Worm (Caenorhabditis elegans): ENCODE measurements around the gene irld-52.

irld-52 gene

DNA sequence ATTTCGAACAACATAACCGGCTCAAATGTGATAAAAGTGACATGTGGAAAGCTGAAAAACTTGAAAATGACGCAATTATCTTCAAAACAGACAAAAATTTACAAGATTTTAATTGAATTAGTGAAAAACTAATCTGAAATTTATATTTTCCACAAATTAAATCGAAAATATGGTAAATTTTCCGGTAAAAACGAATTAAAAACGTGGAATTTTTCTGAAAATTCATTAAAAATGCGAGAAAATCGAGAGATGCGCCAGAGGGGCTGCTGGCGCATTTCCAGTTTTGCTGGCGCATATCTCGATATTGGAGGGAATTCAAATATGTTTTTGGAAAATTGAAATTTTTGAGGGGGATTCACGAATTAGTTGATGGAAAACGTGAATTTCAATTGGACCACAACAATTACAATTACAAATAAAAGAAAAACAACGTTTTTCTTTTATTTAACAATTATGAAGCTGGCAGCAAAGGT lies 13.3 kb upstream of the irld-52 start, which contains the start of the genes haf-3 and F57A10.2 (continued):
- peak; percentile 85 for TF ChIP-seq mab-9 (GFP tag; IDR thresholded peaks at IDR 0.05)
- peak; percentile 92 for TF ChIP-seq unc-86 (tag; optimal IDR thresholded peaks at IDR 0.05)
- peak; percentile 97 for TF ChIP-seq rnt-1 (tag; optimal IDR thresholded peaks at IDR 0.05)
- TF ChIP-seq Y116A8C.19 (tag; optimal IDR thresholded peaks at IDR 0.05; ENCODE audit: borderline replicate concordance), result no peak
- TF ChIP-seq swsn-7 (tag; optimal IDR thresholded peaks at IDR 0.05), result peak; percentile 95
- peak in 5 of 6 experiments; percentile 25 to 90 (median 45) for TF ChIP-seq elt-3 (tag; optimal IDR thresholded peaks at IDR 0.05)
- TF ChIP-seq hpl-2 (GFP tag; optimal IDR thresholded peaks at IDR 0.05), result peak; percentile 11
- TF ChIP-seq dpl-1 (GFP tag; optimal IDR thresholded peaks at IDR 0.05), result peak; percentile 99
- TF ChIP-seq ceh-88 (GFP tag; IDR thresholded peaks at IDR 0.05), result peak; percentile 69; the same call in 1 of the 2 replicates
- peak; percentile 98 for TF ChIP-seq mep-1 (tag; optimal IDR thresholded peaks at IDR 0.05)
- peak; percentile 85 for TF ChIP-seq zip-4 (GFP tag; optimal IDR thresholded peaks at IDR 0.05)

DNA sequence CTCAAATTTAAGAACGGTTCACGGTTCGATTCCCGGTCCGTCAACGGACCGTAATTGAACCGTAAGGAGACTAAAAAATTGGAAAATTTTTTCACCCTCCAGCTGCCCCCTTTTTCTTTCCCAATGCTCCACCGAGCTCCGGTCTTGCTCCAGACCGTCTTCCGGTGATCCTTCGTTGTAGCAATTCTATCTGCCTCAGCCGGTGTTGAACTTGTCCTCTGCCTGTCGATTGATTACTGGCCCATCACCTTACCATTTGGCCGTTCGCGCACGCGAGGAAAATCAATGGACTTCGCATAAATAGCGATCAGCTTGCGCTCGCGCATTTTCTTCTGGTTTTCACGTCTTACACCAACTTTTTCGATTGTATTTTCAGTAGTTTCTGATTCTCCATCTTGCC lies 12.1 kb upstream of the irld-52 start:
- peak; percentile 17; the same call in 1 of the 2 replicates for TF ChIP-seq nhr-19 (GFP tag; conservative IDR thresholded peaks at IDR 0.05)

DNA sequence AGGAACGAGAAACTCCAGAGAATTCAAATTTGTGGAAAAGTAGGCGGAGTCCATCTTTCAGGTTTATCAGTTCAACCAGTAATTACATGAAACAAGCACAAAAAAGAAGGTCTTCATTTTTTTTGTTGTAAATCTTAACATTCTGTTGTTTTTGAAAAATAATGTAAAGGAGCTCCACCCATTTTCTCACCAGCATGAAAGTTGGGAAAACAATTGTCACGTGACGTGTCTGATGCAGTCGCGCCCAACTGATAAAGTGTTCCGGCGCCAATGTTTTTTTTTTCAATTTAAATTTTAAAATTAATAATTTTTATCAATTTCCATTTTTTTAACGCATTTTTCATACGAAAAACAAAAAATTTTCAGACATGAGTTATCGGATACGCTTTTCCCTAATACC lies 10.4 kb upstream of the irld-52 start, which contains the start of gene F57A10.4:
Gene F57A10.4, plus strand, starts transcription at position 367 of the 400 bp plus-strand sequence.
- TF ChIP-seq efl-1 (optimal IDR thresholded peaks at IDR 0.05) (no peak), efl-1 (GFP tag; optimal IDR thresholded peaks at IDR 0.05 in 1 of 2) (peak in 1 of 2 experiments; percentile 81), unc-98 (GFP tag; IDR thresholded peaks at IDR 0.05) (no peak)

DNA sequence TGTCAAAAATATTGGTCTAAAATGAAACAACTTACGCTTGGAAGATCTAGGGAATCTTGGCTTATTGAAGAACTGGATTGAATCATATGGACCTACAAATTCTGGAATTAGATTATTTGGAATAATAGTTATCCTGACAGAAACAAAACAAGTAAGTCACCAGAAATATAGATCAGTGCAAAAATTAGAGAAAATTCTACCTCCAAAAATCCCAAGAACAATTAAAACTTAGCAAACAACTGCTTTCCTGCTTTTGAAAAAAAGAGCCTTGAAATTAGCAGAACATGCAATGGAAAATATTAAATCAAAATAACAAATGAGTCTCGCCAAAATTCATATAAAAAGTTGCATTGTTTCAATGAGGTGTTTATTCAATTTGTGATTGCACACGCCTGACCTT lies 6.3 kb upstream of the irld-52 start, which contains the start of gene nhr-60:
Gene nhr-60, minus strand, starts transcription at position 101 of the 400 bp plus-strand sequence.
- TF ChIP-seq lin-15B (tag; optimal IDR thresholded peaks at IDR 0.05) (no peak), ceh-82 (tag; optimal IDR thresholded peaks at IDR 0.05) (no peak), lir-3 (tag; optimal IDR thresholded peaks at IDR 0.05; ENCODE audit: poor library complexity) (no peak), snpc-4 (tag; optimal IDR thresholded peaks at IDR 0.05) (no peak), fkh-4 (tag; optimal IDR thresholded peaks at IDR 0.05; ENCODE audit: borderline replicate concordance) (no peak), nhr-71 (tag; optimal IDR thresholded peaks at IDR 0.05) (no peak), lin-14 (GFP tag; optimal IDR thresholded peaks at IDR 0.05) (no peak)

DNA sequence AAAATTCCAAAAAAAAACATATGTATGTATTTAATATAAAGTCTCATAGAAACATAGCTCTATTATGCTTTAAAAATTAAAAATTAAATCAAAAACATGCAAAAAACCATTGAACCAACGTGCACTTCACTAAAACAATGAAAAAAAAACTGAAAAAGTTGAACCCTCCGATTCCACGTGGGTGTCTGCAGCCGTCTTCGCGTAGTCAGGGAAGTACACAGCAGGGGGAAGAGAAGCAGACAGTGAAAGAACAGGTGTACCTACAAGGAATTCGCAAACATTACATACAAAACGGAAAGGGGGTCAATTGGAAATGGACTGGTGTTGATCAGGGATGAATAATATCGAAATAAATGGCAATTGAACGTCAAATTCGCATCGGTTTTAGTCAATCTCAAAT lies 5.5 kb upstream of the irld-52 start:
- no peak for TF ChIP-seq ceh-90 (tag; optimal IDR thresholded peaks at IDR 0.05)
- no peak for TF ChIP-seq nhr-84 (tag; optimal IDR thresholded peaks at IDR 0.05)
- no peak for TF ChIP-seq ztf-4 (tag; optimal IDR thresholded peaks at IDR 0.05)
- TF ChIP-seq nhr-28 (tag; optimal IDR thresholded peaks at IDR 0.05), result no peak
- no peak for TF ChIP-seq isw-1 (GFP tag; IDR thresholded peaks at IDR 0.05)
- TF ChIP-seq sox-4 (tag; optimal IDR thresholded peaks at IDR 0.05), result no peak
- no peak for TF ChIP-seq alr-1 (tag; optimal IDR thresholded peaks at IDR 0.05; ENCODE audit: borderline replicate concordance)
- no peak for TF ChIP-seq efl-1 (optimal IDR thresholded peaks at IDR 0.05)
- peak in 1 of 2 experiments; percentile 78 for TF ChIP-seq efl-1 (GFP tag; optimal IDR thresholded peaks at IDR 0.05 in 1 of 2)
- TF ChIP-seq mdl-1 (tag; optimal IDR thresholded peaks at IDR 0.05), result no peak
- TF ChIP-seq unc-30 (tag; optimal IDR thresholded peaks at IDR 0.05), result no peak
- TF ChIP-seq nhr-71 (tag; optimal IDR thresholded peaks at IDR 0.05), result no peak
- no peak for TF ChIP-seq elt-2 (tag; optimal IDR thresholded peaks at IDR 0.05)
- TF ChIP-seq hpl-2 (GFP tag; optimal IDR thresholded peaks at IDR 0.05), result no peak
- TF ChIP-seq rnt-1 (tag; optimal IDR thresholded peaks at IDR 0.05), result no peak
- no peak for TF ChIP-seq xbp-1 (tag; optimal IDR thresholded peaks at IDR 0.05)
- peak; percentile 14 for TF ChIP-seq fkh-8 (tag; optimal IDR thresholded peaks at IDR 0.05)
- no peak for TF ChIP-seq lin-39 (tag; optimal IDR thresholded peaks at IDR 0.05)
- TF ChIP-seq nhr-77 (tag; optimal IDR thresholded peaks at IDR 0.05), result no peak
- TF ChIP-seq ztf-11 (tag; optimal IDR thresholded peaks at IDR 0.05), result no peak
- peak; percentile 10 for TF ChIP-seq lin-14 (GFP tag; optimal IDR thresholded peaks at IDR 0.05)
- no peak for TF ChIP-seq nhr-237 (tag; optimal IDR thresholded peaks at IDR 0.05)
- TF ChIP-seq blmp-1 (tag; optimal IDR thresholded peaks at IDR 0.05), result peak; percentile 18
- TF ChIP-seq egl-27 (tag; optimal IDR thresholded peaks at IDR 0.05), result no peak
- TF ChIP-seq nhr-11 (tag; optimal IDR thresholded peaks at IDR 0.05), result no peak
- TF ChIP-seq aha-1 (tag; optimal IDR thresholded peaks at IDR 0.05), result no peak
- TF ChIP-seq nhr-19 (GFP tag; conservative IDR thresholded peaks at IDR 0.05), result no peak
- no peak for TF ChIP-seq dpl-1 (GFP tag; optimal IDR thresholded peaks at IDR 0.05)
- no peak for TF ChIP-seq lir-3 (tag; optimal IDR thresholded peaks at IDR 0.05; ENCODE audit: poor library complexity)
- TF ChIP-seq sup-37 (GFP tag; optimal IDR thresholded peaks at IDR 0.05), result no peak
- no peak for TF ChIP-seq ceh-88 (GFP tag; IDR thresholded peaks at IDR 0.05)

All from whole organism, L1 larva.